Fruit fly (Drosophila melanogaster) whole organism, prepupa: ENCODE data around the gene CG43155.

Source experiments
- CG3919 ChIP-seq: fragments of 200-800 bp; sonication (Bioruptor generic); optimal IDR thresholded peaks from 3 replicates; lab custom pipeline; 2016; ENCODE audit warnings: missing biosample characterization, missing genetic modification characterization
- CG6792 ChIP-seq: fragments of 200-800 bp; sonication (Bioruptor generic); optimal IDR thresholded peaks from 3 replicates; lab custom pipeline; 2016; ENCODE audit warnings: missing biosample characterization, missing genetic modification characterization
- CG6854 ChIP-seq: fragments of 200-800 bp; sonication (Bioruptor generic); optimal IDR thresholded peaks from 2 replicates; lab custom pipeline; 2017; ENCODE audit warnings: missing biosample characterization, mild to moderate bottlenecking, missing genetic modification characterization
- Eip78C ChIP-seq: fragments of 200-800 bp; sonication (Bioruptor generic); peaks from one replicate; lab custom pipeline; 2016; ENCODE audit warnings: missing biosample characterization, missing genetic modification characterization
- pdm3 ChIP-seq: fragments of 200-800 bp; sonication (Bioruptor generic); optimal IDR thresholded peaks from 3 replicates; lab custom pipeline; 2016; ENCODE audit warnings: missing biosample characterization, missing genetic modification characterization

- TF ChIP-seq pdm3 (GFP tag; lab: Kevin White, UChicago) (no peak), CG6792 (peak; percentile 12), Eip78C (GFP tag; lab: Kevin White, UChicago) (no peak), CG3919 (GFP tag; lab: Kevin White, UChicago) (no peak), CG6854 (no peak)
These were observed 32.3 kb upstream of the CG43155 start for dm6 chrX:11427282-11427689.
